Fruit fly (Drosophila melanogaster) Kc167 (cell line): ENCODE measurements around the gene VhaPPA1-2.

Experiments
- Myc ChIP-seq: fragments of >200 bp; optimal IDR thresholded peaks from 2 replicates; lab custom pipeline; 2017; ENCODE audit warnings: missing external identifiers
- Sin3A ChIP-seq: fragments of >200 bp; optimal IDR thresholded peaks from 2 replicates; lab custom pipeline; 2018; ENCODE audit warnings: missing external identifiers
- h ChIP-seq: fragments of >200 bp; optimal IDR thresholded peaks from 3 replicates; lab custom pipeline; 2018; ENCODE audit warnings: missing external identifiers
- insv ChIP-seq: fragments of >200 bp; optimal IDR thresholded peaks from 3 replicates; lab custom pipeline; 2018; ENCODE audit warnings: missing external identifiers
- psq ChIP-seq: fragments of >200 bp; optimal IDR thresholded peaks from 2 replicates; lab custom pipeline; 2017; ENCODE audit warnings: missing external identifiers
- ttk ChIP-seq: sonication (Bioruptor generic); optimal IDR thresholded peaks from 2 replicates; lab custom pipeline; 2017; ENCODE audit warnings: missing external identifiers

DNA sequence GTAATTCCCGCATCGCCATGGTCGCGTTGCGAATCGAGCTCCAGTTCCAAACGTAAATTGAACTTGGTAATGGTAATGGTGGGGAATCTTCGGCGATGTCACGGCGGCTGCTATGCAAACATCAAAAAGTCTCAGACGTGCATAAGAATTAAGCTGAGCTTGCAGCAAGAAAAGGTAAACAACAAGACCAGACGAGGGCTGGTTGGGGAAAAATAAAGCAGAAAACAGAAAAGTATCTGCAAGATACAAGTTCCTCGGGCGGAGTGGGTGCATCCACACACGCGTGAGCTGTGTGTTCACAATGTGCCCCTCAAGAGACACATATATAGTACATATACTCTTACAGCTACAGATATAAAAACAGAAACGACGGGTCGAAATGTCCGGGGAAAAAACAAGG lies 47.5 kb downstream of the VhaPPA1-2 start:
- no peak for TF ChIP-seq Myc (lab: Kevin White, UChicago)
- TF ChIP-seq ttk: no peak
- no peak for TF ChIP-seq psq
- TF ChIP-seq Sin3A (lab: Kevin White, UChicago): no peak
- no peak for TF ChIP-seq h
- TF ChIP-seq insv (lab: Kevin White, UChicago): no peak
